Worm (Caenorhabditis elegans) whole organism, midembryonic: ENCODE measurements around the gene F21H7.5.

ENCODE experiments used
- flt-1 ChIP-seq: fragments of 200-800 bp; sonication (Bioruptor generic); IDR thresholded peaks from 2 replicates; pipeline ENCODE4 v1.3.6; 2022; ENCODE audit warnings: missing genetic modification characterization, missing compliant biosample characterization
- med-1 ChIP-seq: sonication (generic microtip); optimal IDR thresholded peaks from 2 replicates; lab custom pipeline; 2017; ENCODE audit warnings: missing genetic modification characterization, mild to moderate bottlenecking, missing compliant biosample characterization, antibody characterized with exemption, missing genetic modification reagents; ENCODE audit not compliant: insufficient read depth

- TF ChIP-seq med-1 (GFP tag; lab: Kevin White, UChicago) (no peak), flt-1 (GFP tag; lab: Robert Waterston, UW) (no peak)
Measured at ce11 chrV:16195379-16195778, 41.9 kb upstream of the F21H7.5 start, which contains the start of gene rabr-3.
